Fruit fly (Drosophila melanogaster) whole organism, embryonic: Measurements from ENCODE around the gene Cyp310a1.

Experiments used
- Bdp1 ChIP-seq: fragments of 200-800 bp; sonication (Bioruptor generic); optimal IDR thresholded peaks from 3 replicates; lab custom pipeline; 2016; ENCODE audit warnings: missing biosample characterization, missing genetic modification characterization
- Bgb ChIP-seq: fragments of 200-800 bp; sonication (Bioruptor generic); IDR thresholded peaks from 2 replicates; pipeline ENCODE4 v1.3.6; 2022; ENCODE audit warnings: missing biosample characterization, missing genetic modification characterization; ENCODE audit not compliant: partially characterized antibody
- CG12659 ChIP-seq: fragments of 200-800 bp; sonication (Bioruptor generic); optimal IDR thresholded peaks from 3 replicates; lab custom pipeline; 2017; ENCODE audit warnings: mild to moderate bottlenecking, missing biosample characterization, missing genetic modification reagents, missing genetic modification characterization
- CG12744 ChIP-seq: fragments of 200-800 bp; sonication (Bioruptor generic); optimal IDR thresholded peaks from 2 replicates; lab custom pipeline; 2016; ENCODE audit warnings: missing biosample characterization, missing genetic modification characterization
- CG13287 ChIP-seq: fragments of 200-800 bp; sonication (Bioruptor generic); IDR thresholded peaks from 2 replicates; pipeline ENCODE4 v1.3.6; 2022; ENCODE audit warnings: missing biosample characterization, missing genetic modification characterization; ENCODE audit not compliant: partially characterized antibody
- CG14860 ChIP-seq: fragments of 200-800 bp; sonication (Bioruptor generic); IDR thresholded peaks from 3 replicates; pipeline ENCODE4 v1.3.6; 2022; ENCODE audit warnings: missing biosample characterization, missing genetic modification characterization; ENCODE audit not compliant: partially characterized antibody
- CG15073 ChIP-seq: fragments of 200-800 bp; sonication (Bioruptor generic); optimal IDR thresholded peaks from 2 replicates; lab custom pipeline; 2016; ENCODE audit warnings: missing biosample characterization, missing genetic modification characterization
- CG15479 ChIP-seq: fragments of 200-800 bp; sonication (Bioruptor generic); optimal IDR thresholded peaks from 3 replicates; lab custom pipeline; 2019; ENCODE audit warnings: missing biosample characterization, mild to moderate bottlenecking, missing genetic modification characterization, moderate library complexity
- CG17568 ChIP-seq: fragments of 200-800 bp; sonication (Bioruptor generic); optimal IDR thresholded peaks from 2 replicates; lab custom pipeline; 2018; ENCODE audit warnings: missing biosample characterization, mild to moderate bottlenecking, missing genetic modification characterization, moderate library complexity
- CG30431 ChIP-seq: fragments of 200-800 bp; sonication (Bioruptor generic); optimal IDR thresholded peaks from 2 replicates; lab custom pipeline; 2017; ENCODE audit warnings: missing biosample characterization, missing genetic modification characterization
- CG3407 ChIP-seq: fragments of 200-800 bp; sonication (Bioruptor generic); optimal IDR thresholded peaks from 2 replicates; lab custom pipeline; 2018; ENCODE audit warnings: missing biosample characterization, mild to moderate bottlenecking, missing genetic modification characterization
- CG4360 ChIP-seq: fragments of 200-800 bp; sonication (Bioruptor generic); IDR thresholded peaks from 2 replicates; pipeline ENCODE4 v1.3.6; 2022; ENCODE audit warnings: missing biosample characterization, missing genetic modification characterization
- CG6272 ChIP-seq: fragments of 200-800 bp; sonication (Bioruptor generic); IDR thresholded peaks from 2 replicates; pipeline ENCODE4 v1.3.6; 2022; ENCODE audit warnings: missing biosample characterization, missing genetic modification characterization
- CG8924 ChIP-seq: fragments of 200-800 bp; optimal IDR thresholded peaks from 3 replicates; lab custom pipeline; 2019; ENCODE audit warnings: missing biosample characterization, mild to moderate bottlenecking, missing genetic modification characterization, moderate library complexity
- Dll ChIP-seq: fragments of 200-800 bp; sonication (Bioruptor generic); IDR thresholded peaks from 4 replicates; pipeline ENCODE4 v1.3.6; 2022; ENCODE audit warnings: missing biosample characterization, missing genetic modification characterization; ENCODE audit not compliant: partially characterized antibody
- Ets65A ChIP-seq: fragments of 200-800 bp; sonication (Bioruptor generic); peaks from one replicate; lab custom pipeline; 2016; ENCODE audit warnings: missing biosample characterization, missing genetic modification characterization
- Fer3 ChIP-seq: fragments of 200-800 bp; sonication (Bioruptor generic); optimal IDR thresholded peaks from 2 replicates; lab custom pipeline; 2018; ENCODE audit warnings: missing biosample characterization, mild to moderate bottlenecking, missing genetic modification characterization, moderate library complexity
- GATAe ChIP-seq: fragments of 200-800 bp; sonication (Bioruptor generic); conservative IDR thresholded peaks from 2 replicates; pipeline ENCODE4 v1.3.6; 2022; ENCODE audit warnings: missing biosample characterization, missing genetic modification characterization
- HHEX ChIP-seq: fragments of 200-800 bp; sonication (Bioruptor generic); optimal IDR thresholded peaks from 3 replicates; lab custom pipeline; 2017; ENCODE audit warnings: missing biosample characterization, mild to moderate bottlenecking, missing genetic modification characterization, missing genetic modification reagents
- Hr51 ChIP-seq, 2 experiments: fragments of 200-800 bp; sonication (Bioruptor generic); optimal IDR thresholded peaks; 2 replicates in 1 of 2; 3 replicates in 1 of 2; lab custom pipeline; 2016 to 2018; ENCODE audit warnings: missing biosample characterization in 2 of 2, missing genetic modification characterization in 2 of 2, mild to moderate bottlenecking in 1 of 2, moderate library complexity in 1 of 2
- Mrtf ChIP-seq: fragments of 200-800 bp; sonication (Bioruptor generic); IDR thresholded peaks from 3 replicates; pipeline ENCODE4 v1.3.6; 2022; ENCODE audit warnings: missing biosample characterization, missing genetic modification characterization
- Opbp ChIP-seq: fragments of 200-800 bp; sonication (Bioruptor generic); IDR thresholded peaks from 3 replicates; pipeline ENCODE4 v1.3.6; 2022; ENCODE audit warnings: missing biosample characterization, missing genetic modification characterization; ENCODE audit not compliant: partially characterized antibody
- Ptx1 ChIP-seq: fragments of 200-800 bp; sonication (Bioruptor generic); IDR thresholded peaks from 2 replicates; pipeline ENCODE4 v1.3.6; 2022; ENCODE audit warnings: missing biosample characterization, missing genetic modification characterization
- Trl ChIP-seq, 3 experiments: fragments of >200 bp in 2 of 3; fragments of 200-800 bp in 1 of 3; sonication (Bioruptor generic) in 1 of 3; optimal IDR thresholded peaks; 2 replicates in 1 of 3; 3 replicates in 2 of 3; lab custom pipeline; 2016 to 2017; ENCODE audit warnings: missing biosample characterization in 1 of 3, missing genetic modification characterization in 1 of 3
- bbx ChIP-seq: fragments of 200-800 bp; sonication (Bioruptor generic); IDR thresholded peaks from 2 replicates; pipeline ENCODE4 v1.3.6; 2022; ENCODE audit warnings: missing biosample characterization, missing genetic modification characterization; ENCODE audit not compliant: partially characterized antibody
- bigmax ChIP-seq: fragments of 200-800 bp; sonication (Bioruptor generic); optimal IDR thresholded peaks from 2 replicates; lab custom pipeline; 2018; ENCODE audit warnings: missing biosample characterization, mild to moderate bottlenecking, missing genetic modification characterization
- cas ChIP-seq: fragments of 200-800 bp; sonication (Bioruptor generic); IDR thresholded peaks from 2 replicates; pipeline ENCODE4 v1.3.6; 2022; ENCODE audit warnings: missing biosample characterization, missing genetic modification characterization
- cg ChIP-seq: fragments of 200-800 bp; sonication (Bioruptor generic); optimal IDR thresholded peaks from 3 replicates; lab custom pipeline; 2019; ENCODE audit warnings: missing biosample characterization, mild to moderate bottlenecking, missing genetic modification characterization, moderate library complexity
- disco-r ChIP-seq: fragments of 200-800 bp; sonication (Bioruptor generic); optimal IDR thresholded peaks from 2 replicates; lab custom pipeline; 2016; ENCODE audit warnings: missing biosample characterization, missing genetic modification characterization
- emc ChIP-seq: fragments of 200-800 bp; sonication (Bioruptor generic); optimal IDR thresholded peaks from 2 replicates; lab custom pipeline; 2016; ENCODE audit warnings: missing biosample characterization, missing genetic modification characterization
- en ChIP-seq: fragments of 200-800 bp; sonication (Bioruptor generic); optimal IDR thresholded peaks from 2 replicates; lab custom pipeline; 2016; ENCODE audit warnings: missing biosample characterization, missing genetic modification characterization
- fru ChIP-seq: fragments of >200 bp; optimal IDR thresholded peaks from 2 replicates; lab custom pipeline; 2017
- gcm ChIP-seq: fragments of 200-800 bp; sonication (Bioruptor generic); optimal IDR thresholded peaks from 2 replicates; lab custom pipeline; 2019; ENCODE audit warnings: missing biosample characterization, mild to moderate bottlenecking, missing genetic modification characterization, moderate library complexity
- grau ChIP-seq: fragments of 200-800 bp; optimal IDR thresholded peaks from 3 replicates; lab custom pipeline; 2019; ENCODE audit warnings: missing biosample characterization, mild to moderate bottlenecking, missing genetic modification characterization, moderate library complexity
- gt ChIP-seq: fragments of 200-800 bp; sonication (Bioruptor generic); IDR thresholded peaks from 2 replicates; pipeline ENCODE4 v1.3.6; 2022; ENCODE audit warnings: missing biosample characterization, missing genetic modification characterization
- ken ChIP-seq: fragments of 200-800 bp; sonication (Bioruptor generic); IDR thresholded peaks from 3 replicates; pipeline ENCODE4 v1.3.6; 2022; ENCODE audit warnings: missing biosample characterization, missing genetic modification characterization
- mam ChIP-seq: fragments of 200-800 bp; sonication (Bioruptor generic); optimal IDR thresholded peaks from 3 replicates; lab custom pipeline; 2016; ENCODE audit warnings: missing biosample characterization, missing genetic modification characterization
- nom ChIP-seq: fragments of 200-800 bp; sonication (Bioruptor generic); optimal IDR thresholded peaks from 2 replicates; lab custom pipeline; 2017; ENCODE audit warnings: missing biosample characterization, missing genetic modification characterization, mild to moderate bottlenecking, moderate library complexity, missing genetic modification reagents
- otp ChIP-seq: fragments of 200-800 bp; sonication (Bioruptor generic); IDR thresholded peaks from 3 replicates; pipeline ENCODE4, ENCODE4 v1.3.6; 2022; ENCODE audit warnings: missing biosample characterization, missing genetic modification characterization
- ranshi ChIP-seq: fragments of 200-800 bp; sonication (Bioruptor generic); IDR thresholded peaks from 2 replicates; pipeline ENCODE4 v1.3.6; 2022; ENCODE audit warnings: missing biosample characterization, missing genetic modification characterization
- row ChIP-seq: fragments of 200-800 bp; sonication (Bioruptor generic); IDR thresholded peaks from 3 replicates; pipeline ENCODE4 v1.3.6; 2022; ENCODE audit warnings: missing biosample characterization, missing genetic modification characterization
- run ChIP-seq: fragments of 200-800 bp; sonication (Bioruptor generic); optimal IDR thresholded peaks from 3 replicates; lab custom pipeline; 2018; ENCODE audit warnings: missing biosample characterization, mild to moderate bottlenecking, missing genetic modification characterization
- sd ChIP-seq: fragments of 200-800 bp; sonication (Bioruptor generic); optimal IDR thresholded peaks from 3 replicates; lab custom pipeline; 2018; ENCODE audit warnings: missing biosample characterization, mild to moderate bottlenecking, missing genetic modification characterization, moderate library complexity
- sim ChIP-seq: fragments of 200-800 bp; sonication (Bioruptor generic); IDR thresholded peaks from 2 replicates; pipeline ENCODE4 v1.3.6; 2022; ENCODE audit warnings: missing biosample characterization, missing genetic modification characterization
- sima ChIP-seq: fragments of 200-800 bp; sonication (Bioruptor generic); optimal IDR thresholded peaks from 2 replicates; lab custom pipeline; 2016; ENCODE audit warnings: missing biosample characterization, missing genetic modification characterization
- sqz ChIP-seq: fragments of 200-800 bp; sonication (Bioruptor generic); optimal IDR thresholded peaks from 3 replicates; lab custom pipeline; 2018; ENCODE audit warnings: missing biosample characterization, mild to moderate bottlenecking, missing genetic modification characterization
- stwl ChIP-seq: fragments of 200-800 bp; sonication (Bioruptor generic); optimal IDR thresholded peaks from 3 replicates; lab custom pipeline; 2018; ENCODE audit warnings: missing biosample characterization, mild to moderate bottlenecking, missing genetic modification characterization, moderate library complexity
- tin ChIP-seq: fragments of 200-800 bp; sonication (Bioruptor generic); optimal IDR thresholded peaks from 3 replicates; lab custom pipeline; 2016; ENCODE audit warnings: missing biosample characterization, missing genetic modification characterization
- unpg ChIP-seq: fragments of 200-800 bp; sonication (Bioruptor generic); optimal IDR thresholded peaks from 3 replicates; lab custom pipeline; 2018; ENCODE audit warnings: missing biosample characterization, mild to moderate bottlenecking, missing genetic modification characterization, moderate library complexity
- zf30C ChIP-seq: fragments of 200-800 bp; sonication (Bioruptor generic); optimal IDR thresholded peaks from 3 replicates; lab custom pipeline; 2018; ENCODE audit warnings: missing biosample characterization, mild to moderate bottlenecking, missing genetic modification characterization

Cyp310a1 gene

dm6 chr2L:18695404-18695804 lies 42.6 kb upstream of the Cyp310a1 start, which contains the start of the genes CG10383 and CG10338 (continued):
- TF ChIP-seq HHEX (GFP tag; lab: Kevin White, UChicago) (peak; percentile 65), CG15073 (GFP tag; lab: Kevin White, UChicago) (no peak), CG13287 (GFP tag; lab: Robert Waterston, UW) (peak; percentile 25; the same call in 1 of the 2 replicates), Mrtf (peak; percentile 83), Trl (optimal IDR thresholded peaks at IDR 0.05; lab: Kevin White, UChicago) (no peak), Trl (GFP tag; optimal IDR thresholded peaks at IDR 0.05; lab: Kevin White, UChicago) (peak; percentile 94), unpg (GFP tag; lab: Kevin White, UChicago) (peak; percentile 85), nom (peak; percentile 17), tin (GFP tag; lab: Kevin White, UChicago) (peak; percentile 77), CG15479 (GFP tag; lab: Kevin White, UChicago) (no peak), stwl (peak; percentile 64), Ets65A (peak; percentile 99), CG14860 (GFP tag; lab: Robert Waterston, UW) (no peak), gcm (GFP tag; lab: Kevin White, UChicago) (peak; percentile 70), mam (peak; percentile 94), en (GFP tag; lab: Kevin White, UChicago) (peak; percentile 24), sd (tag; lab: Kevin White, UChicago) (peak; percentile 84), CG12659 (GFP tag; lab: Kevin White, UChicago) (peak; percentile 90), Bdp1 (GFP tag; lab: Kevin White, UChicago) (peak; percentile 77), CG30431 (GFP tag; lab: Kevin White, UChicago) (peak; percentile 72), Bgb (no peak), Fer3 (tag; lab: Kevin White, UChicago) (peak; percentile 72), CG12744 (GFP tag; lab: Kevin White, UChicago) (peak; percentile 76), Opbp (no peak), disco-r (peak; percentile 79), otp (peak; percentile 88), cas (peak; percentile 67), CG3407 (GFP tag; lab: Kevin White, UChicago) (peak; percentile 59), Hr51 (GFP tag; optimal IDR thresholded peaks at IDR 0.05; lab: Kevin White, UChicago) (peak; percentile 80 to 85), ken (GFP tag; lab: Robert Waterston, UW) (peak; percentile 95), emc (peak; percentile 82), CG17568 (GFP tag; lab: Kevin White, UChicago) (peak; percentile 64), CG4360 (GFP tag; lab: Robert Waterston, UW) (peak; percentile 53), sima (GFP tag; lab: Kevin White, UChicago) (no peak), grau (peak; percentile 78), gt (peak; percentile 68), fru (lab: Kevin White, UChicago) (no peak), CG8924 (peak; percentile 75), Ptx1 (GFP tag; lab: Robert Waterston, UW) (peak; percentile 90), sqz (GFP tag; lab: Kevin White, UChicago) (no peak), bbx (no peak), GATAe (GFP tag; lab: Robert Waterston, UW) (peak; percentile 83), zf30C (no peak), bigmax (GFP tag; lab: Kevin White, UChicago) (no peak), Dll (GFP tag; lab: Robert Waterston, UW) (no peak), run (tag; lab: Kevin White, UChicago) (no peak), cg (GFP tag; lab: Kevin White, UChicago) (no peak), sim (peak; percentile 62; the same call in 1 of the 2 replicates), ranshi (GFP tag; lab: Robert Waterston, UW) (peak; percentile 90), row (GFP tag; lab: Robert Waterston, UW) (peak; percentile 95), CG6272 (peak; percentile 88)
